Worm (Caenorhabditis elegans) whole organism, L4 larva: ENCODE data around the gene C36A4.4.
A peak's percentile ranks its signal among the peaks of the same experiment; 100 is the strongest.

Source experiments
- F10B5.3 ChIP-seq: sonication (generic microtip); optimal IDR thresholded peaks from 2 replicates; lab custom pipeline; 2016; ENCODE audit warnings: mild to moderate bottlenecking, missing genetic modification characterization, missing compliant biosample characterization
- F37D6.2 ChIP-seq: sonication (generic microtip); optimal IDR thresholded peaks from 2 replicates; lab custom pipeline; 2016; ENCODE audit warnings: mild to moderate bottlenecking, missing genetic modification characterization, missing compliant biosample characterization
- F44E2.7 ChIP-seq: fragments of 200-800 bp; sonication (Bioruptor generic); IDR thresholded peaks from 2 replicates; pipeline ENCODE4 v2.1.2; 2022; ENCODE audit warnings: missing genetic modification characterization, missing compliant biosample characterization
- F49E8.2 ChIP-seq: sonication (generic microtip); optimal IDR thresholded peaks from 2 replicates; lab custom pipeline; 2016; ENCODE audit warnings: missing compliant biosample characterization, mild to moderate bottlenecking, missing genetic modification characterization, borderline replicate concordance
- T20F7.1 ChIP-seq: fragments of 200-800 bp; sonication (Bioruptor generic); optimal IDR thresholded peaks from 2 replicates; lab custom pipeline; 2018; ENCODE audit warnings: mild to moderate bottlenecking, missing genetic modification characterization, missing compliant biosample characterization
- T26A8.4 ChIP-seq: fragments of 200-800 bp; sonication (Bioruptor generic); IDR thresholded peaks from 2 replicates; pipeline ENCODE4 v1.3.6; 2022; ENCODE audit warnings: missing genetic modification characterization, missing compliant biosample characterization
- ZK337.2 ChIP-seq: fragments of 200-800 bp; sonication (Bioruptor generic); IDR thresholded peaks from 2 replicates; pipeline ENCODE4 v1.3.6; 2022; ENCODE audit warnings: missing genetic modification reagents, missing genetic modification characterization, missing compliant biosample characterization
- ZK546.5 ChIP-seq, 2 experiments: sonication (generic microtip); optimal IDR thresholded peaks; 2 replicates each; lab custom pipeline; 2017; ENCODE audit warnings: missing biosample characterization in 2 of 2, missing genetic modification characterization in 2 of 2
- aha-1 ChIP-seq: fragments of 150-350 bp; peaks from one replicate; lab custom pipeline; 2014; ENCODE audit warnings: missing biosample characterization, missing genetic modification characterization
- aly-2 ChIP-seq: sonication (generic microtip); optimal IDR thresholded peaks from 2 replicates; lab custom pipeline; 2018; ENCODE audit warnings: missing biosample characterization, missing genetic modification characterization
- ama-1 ChIP-seq: fragments of 150-350 bp; optimal IDR thresholded peaks from 2 replicates; lab custom pipeline; 2014; ENCODE audit warnings: inconsistent platforms, mixed read lengths
- arid-1 ChIP-seq: fragments of 200-800 bp; sonication (Bioruptor generic); conservative IDR thresholded peaks from 2 replicates; pipeline ENCODE4 v1.3.6; 2022; ENCODE audit warnings: missing genetic modification reagents, missing genetic modification characterization, missing compliant biosample characterization
- attf-4 ChIP-seq: sonication (generic microtip); optimal IDR thresholded peaks from 3 replicates; lab custom pipeline; 2017; ENCODE audit warnings: missing biosample characterization, missing genetic modification characterization
- ceh-62 ChIP-seq: sonication (generic microtip); optimal IDR thresholded peaks from 2 replicates; lab custom pipeline; 2017; ENCODE audit warnings: missing biosample characterization, missing genetic modification characterization
- ctbp-1 ChIP-seq: fragments of 200-800 bp; sonication (Bioruptor generic); IDR thresholded peaks from 2 replicates; pipeline ENCODE4 v1.3.6; 2022; ENCODE audit warnings: missing genetic modification reagents, missing genetic modification characterization, missing compliant biosample characterization
- daf-16 ChIP-seq, 3 experiments: sonication (generic microtip); optimal IDR thresholded peaks; 2 replicates each; lab custom pipeline; 2016 to 2017; ENCODE audit warnings: missing genetic modification characterization in 3 of 3, missing genetic modification reagents in 3 of 3, mild to moderate bottlenecking in 2 of 3, missing compliant biosample characterization in 2 of 3, missing biosample characterization in 1 of 3, moderate library complexity in 1 of 3
- daf-19 ChIP-seq: fragments of 200-800 bp; sonication (Bioruptor generic); conservative IDR thresholded peaks from 2 replicates; pipeline ENCODE4 v1.3.6; 2022; ENCODE audit warnings: missing genetic modification characterization, missing compliant biosample characterization
- daf-8 ChIP-seq: fragments of 200-800 bp; sonication (Bioruptor generic); IDR thresholded peaks from 2 replicates; pipeline ENCODE4 v1.3.6; 2022; ENCODE audit warnings: missing genetic modification characterization, missing compliant biosample characterization
- dmd-6 ChIP-seq: fragments of 200-800 bp; sonication (Bioruptor generic); IDR thresholded peaks from 2 replicates; pipeline ENCODE4 v1.3.6; 2022; ENCODE audit warnings: missing genetic modification reagents, missing genetic modification characterization, missing compliant biosample characterization
- duxl-1 ChIP-seq: sonication (generic microtip); optimal IDR thresholded peaks from 2 replicates; lab custom pipeline; 2016; ENCODE audit warnings: mild to moderate bottlenecking, missing genetic modification characterization, moderate library complexity, missing compliant biosample characterization; ENCODE audit not compliant: poor library complexity
- dve-1 ChIP-seq: sonication (generic microtip); optimal IDR thresholded peaks from 2 replicates; lab custom pipeline; 2017; ENCODE audit warnings: antibody characterized with exemption, mild to moderate bottlenecking, missing genetic modification characterization, missing compliant biosample characterization; ENCODE audit not compliant: insufficient read depth
- egl-27 ChIP-seq: sonication (generic microtip); optimal IDR thresholded peaks from 3 replicates; lab custom pipeline; 2017; ENCODE audit warnings: missing biosample characterization, missing genetic modification reagents, missing genetic modification characterization
- egl-43 ChIP-seq: fragments of 200-800 bp; sonication (Bioruptor generic); IDR thresholded peaks from 2 replicates; pipeline ENCODE4 v1.3.6; 2022; ENCODE audit warnings: missing genetic modification reagents, missing genetic modification characterization, missing compliant biosample characterization
- hif-1 ChIP-seq, 2 experiments: sonication (generic microtip); optimal IDR thresholded peaks; 2 replicates each; lab custom pipeline; 2016 to 2017; ENCODE audit warnings: missing compliant biosample characterization in 2 of 2, missing genetic modification characterization in 2 of 2, missing genetic modification reagents in 2 of 2, missing genotype in 2 of 2, mild to moderate bottlenecking in 1 of 2
- hmg-1.1 ChIP-seq: fragments of 200-800 bp; sonication (Bioruptor generic); IDR thresholded peaks from 2 replicates; pipeline ENCODE4 v1.3.6; 2022; ENCODE audit warnings: missing genetic modification reagents, missing genetic modification characterization, missing compliant biosample characterization
- jun-1 ChIP-seq: fragments of 150-350 bp; optimal IDR thresholded peaks from 2 replicates; lab custom pipeline; 2014; ENCODE audit warnings: missing biosample characterization, missing genetic modification reagents, missing genetic modification characterization
- lim-7 ChIP-seq: fragments of 200-800 bp; sonication (Bioruptor generic); IDR thresholded peaks from 2 replicates; pipeline ENCODE4 v1.3.6; 2022; ENCODE audit warnings: missing genetic modification characterization, missing compliant biosample characterization
- lin-38 ChIP-seq: fragments of 200-800 bp; sonication (Bioruptor generic); IDR thresholded peaks from 2 replicates; pipeline ENCODE4 v1.3.6; 2022; ENCODE audit warnings: missing genetic modification reagents, missing genetic modification characterization, missing compliant biosample characterization
- lir-3 ChIP-seq: sonication (generic microtip); optimal IDR thresholded peaks from 2 replicates; lab custom pipeline; 2016; ENCODE audit warnings: mild to moderate bottlenecking, missing genetic modification characterization, missing compliant biosample characterization
- madf-9 ChIP-seq: fragments of 200-800 bp; sonication (Bioruptor generic); conservative IDR thresholded peaks from 2 replicates; pipeline ENCODE4 v1.3.6; 2022; ENCODE audit warnings: missing genetic modification reagents, missing genetic modification characterization, missing compliant biosample characterization
- mdl-1 ChIP-seq, 2 experiments: fragments of 150-350 bp in 1 of 2; sonication (generic microtip) in 1 of 2; optimal IDR thresholded peaks; 2 replicates each; lab custom pipeline; 2014 to 2017; ENCODE audit warnings: missing biosample characterization in 2 of 2, missing genetic modification characterization in 2 of 2
- mep-1 ChIP-seq: fragments of 150-350 bp; sonication (generic microtip); optimal IDR thresholded peaks from 3 replicates; lab custom pipeline; 2014; ENCODE audit warnings: missing biosample characterization, missing genetic modification characterization
- mxl-3 ChIP-seq: fragments of 200-800 bp; sonication (Bioruptor generic); optimal IDR thresholded peaks from 2 replicates; lab custom pipeline; 2018; ENCODE audit warnings: mild to moderate bottlenecking, missing genetic modification characterization, missing compliant biosample characterization
- nhr-11 ChIP-seq: fragments of 150-350 bp; optimal IDR thresholded peaks from 2 replicates; lab custom pipeline; 2014; ENCODE audit warnings: missing biosample characterization, missing genetic modification characterization
- nhr-111 ChIP-seq: fragments of 200-800 bp; sonication (Bioruptor generic); optimal IDR thresholded peaks from 2 replicates; lab custom pipeline; 2018; ENCODE audit warnings: mild to moderate bottlenecking, missing genetic modification characterization, missing compliant biosample characterization
- nhr-237 ChIP-seq: sonication (generic microtip); optimal IDR thresholded peaks from 2 replicates; lab custom pipeline; 2017; ENCODE audit warnings: missing biosample characterization, missing genetic modification characterization
- nhr-28 ChIP-seq: fragments of 150-350 bp; optimal IDR thresholded peaks from 2 replicates; lab custom pipeline; 2014; ENCODE audit warnings: missing biosample characterization, missing genetic modification characterization
- nhr-42 ChIP-seq: fragments of 200-800 bp; sonication (Bioruptor generic); IDR thresholded peaks from 2 replicates; pipeline ENCODE4 v1.3.6; 2022; ENCODE audit warnings: missing genetic modification characterization, missing compliant biosample characterization
- nhr-6 ChIP-seq: fragments of 150-350 bp; optimal IDR thresholded peaks from 2 replicates; lab custom pipeline; 2014; ENCODE audit warnings: missing biosample characterization, missing genetic modification characterization
- php-3 ChIP-seq: fragments of 200-800 bp; sonication (Bioruptor generic); IDR thresholded peaks from 2 replicates; pipeline ENCODE4 v1.3.6; 2022; ENCODE audit warnings: missing genetic modification reagents, missing genetic modification characterization, missing compliant biosample characterization
- pqm-1 ChIP-seq: sonication (generic microtip); optimal IDR thresholded peaks from 2 replicates; lab custom pipeline; 2017; ENCODE audit warnings: missing biosample characterization, missing genetic modification characterization
- rbr-2 ChIP-seq: sonication (generic microtip); optimal IDR thresholded peaks from 2 replicates; lab custom pipeline; 2016; ENCODE audit warnings: missing genotype, missing genetic modification characterization, missing compliant biosample characterization
- skn-1 ChIP-seq: fragments of 150-350 bp; optimal IDR thresholded peaks from 2 replicates; lab custom pipeline; 2014; ENCODE audit warnings: missing biosample characterization, missing genetic modification characterization
- snpc-1.2 ChIP-seq: fragments of 200-800 bp; sonication (Bioruptor generic); IDR thresholded peaks from 2 replicates; pipeline ENCODE4 v1.3.6; 2022; ENCODE audit warnings: missing genetic modification reagents, missing genetic modification characterization, missing compliant biosample characterization
- tag-97 ChIP-seq: fragments of 200-800 bp; sonication (Bioruptor generic); IDR thresholded peaks from 2 replicates; pipeline ENCODE4 v1.3.6; 2022; ENCODE audit warnings: missing genetic modification characterization, missing compliant biosample characterization
- tra-1 ChIP-seq: fragments of 200-800 bp; sonication (Bioruptor generic); IDR thresholded peaks from 2 replicates; pipeline ENCODE4 v1.3.6; 2022; ENCODE audit warnings: missing genetic modification reagents, missing genetic modification characterization, missing compliant biosample characterization
- unc-39 ChIP-seq: sonication (generic microtip); optimal IDR thresholded peaks from 2 replicates; lab custom pipeline; 2017; ENCODE audit warnings: missing biosample characterization, missing genetic modification characterization
- unc-62 ChIP-seq, 3 experiments: fragments of 150-350 bp in 1 of 3; sonication (generic microtip); optimal IDR thresholded peaks in 2 of 3; peaks in 1 of 3; 1 replicate in 1 of 3; 2 replicates in 2 of 3; lab custom pipeline; 2014 to 2017; ENCODE audit warnings: missing biosample characterization in 3 of 3, missing genetic modification characterization in 3 of 3, missing genetic modification reagents in 3 of 3, missing genotype in 1 of 3
- zag-1 ChIP-seq: fragments of 150-350 bp; optimal IDR thresholded peaks from 2 replicates; lab custom pipeline; 2014; ENCODE audit warnings: missing biosample characterization, missing genetic modification characterization
- zfp-3 ChIP-seq: fragments of 200-800 bp; sonication (Bioruptor generic); conservative IDR thresholded peaks from 2 replicates; pipeline ENCODE4 v1.3.6; 2022; ENCODE audit warnings: missing genetic modification reagents, missing genetic modification characterization, missing compliant biosample characterization
- zip-2 ChIP-seq: fragments of 150-350 bp; optimal IDR thresholded peaks from 2 replicates; lab custom pipeline; 2014; ENCODE audit warnings: missing biosample characterization, missing genetic modification characterization
- ztf-11 ChIP-seq: fragments of 150-350 bp; optimal IDR thresholded peaks from 2 replicates; lab custom pipeline; 2014; ENCODE audit warnings: missing biosample characterization, missing genetic modification characterization

C36A4.4 gene

DNA sequence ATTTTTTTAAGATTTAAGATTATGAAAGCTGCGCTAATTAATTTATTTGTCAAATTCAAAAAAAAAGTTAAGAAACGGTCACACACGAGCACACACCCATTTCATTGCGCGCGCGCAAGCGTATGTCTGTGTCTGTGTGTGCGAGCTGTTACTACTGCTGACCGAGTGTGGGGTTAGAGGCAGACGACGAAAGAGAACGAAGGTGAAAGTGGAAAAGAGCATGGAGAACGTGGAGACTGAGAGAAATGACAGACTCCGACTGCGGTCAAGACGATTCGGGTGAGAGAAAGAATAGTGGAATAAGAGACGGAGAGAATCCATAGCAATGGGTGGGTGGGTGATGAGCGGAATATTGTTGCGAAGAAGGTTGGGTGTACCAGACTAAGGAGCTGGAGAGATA lies 23.3 kb downstream of the C36A4.4 start (continued):
- TF ChIP-seq zag-1 (tag; lab: Kevin White, UChicago) (no peak), ztf-11 (tag; lab: Kevin White, UChicago) (no peak), nhr-42 (GFP tag; lab: Robert Waterston, UW) (no peak), mdl-1 (tag; optimal IDR thresholded peaks at IDR 0.05; lab: Kevin White, UChicago) (peak; percentile 43 to 86), nhr-237 (tag; lab: Kevin White, UChicago) (no peak), hif-1 (tag; optimal IDR thresholded peaks at IDR 0.05; lab: Kevin White, UChicago) (peak in 1 of 2 experiments; percentile 51), T20F7.1 (GFP tag; lab: Kevin White, UChicago) (no peak), snpc-1.2 (no peak), attf-4 (tag; lab: Kevin White, UChicago) (no peak), nhr-28 (tag; lab: Kevin White, UChicago) (peak; percentile 89), ZK337.2 (GFP tag; lab: Robert Waterston, UW) (no peak), mep-1 (peak; percentile 77), T26A8.4 (GFP tag; lab: Robert Waterston, UW) (peak; percentile 67), ceh-62 (tag; lab: Kevin White, UChicago) (no peak), tra-1 (GFP tag; lab: Robert Waterston, UW) (no peak), daf-8 (GFP tag; lab: Robert Waterston, UW) (no peak), mxl-3 (GFP tag; lab: Kevin White, UChicago) (peak; percentile 80), duxl-1 (no peak), nhr-6 (tag; lab: Kevin White, UChicago) (peak; percentile 69), F10B5.3 (no peak), egl-27 (no peak), php-3 (GFP tag; lab: Robert Waterston, UW) (no peak), nhr-11 (tag; lab: Kevin White, UChicago) (peak; percentile 23), F49E8.2 (tag; lab: Kevin White, UChicago) (no peak), jun-1 (tag; lab: Kevin White, UChicago) (no peak), madf-9 (GFP tag; lab: Robert Waterston, UW) (no peak), lir-3 (tag; lab: Kevin White, UChicago) (no peak), ama-1 (lab: Kevin White, UChicago) (no peak), zip-2 (tag; lab: Kevin White, UChicago) (no peak), F37D6.2 (tag; lab: Kevin White, UChicago) (no peak), skn-1 (tag; lab: Kevin White, UChicago) (no peak), dve-1 (tag; lab: Kevin White, UChicago) (peak; percentile 78), aha-1 (tag; lab: Kevin White, UChicago) (peak; percentile 61), daf-19 (GFP tag; lab: Robert Waterston, UW) (no peak), daf-16 (GFP tag; optimal IDR thresholded peaks at IDR 0.05; lab: Kevin White, UChicago) (no peak), daf-16 (tag; optimal IDR thresholded peaks at IDR 0.05; lab: Kevin White, UChicago) (peak; percentile 12), pqm-1 (peak; percentile 42), dmd-6 (GFP tag; lab: Robert Waterston, UW) (peak; percentile 45), hmg-1.1 (peak; percentile 86), nhr-111 (GFP tag; lab: Kevin White, UChicago) (no peak), egl-43 (peak; percentile 78), lim-7 (GFP tag; lab: Robert Waterston, UW) (no peak), ZK546.5 (tag; optimal IDR thresholded peaks at IDR 0.05; lab: Kevin White, UChicago) (no peak), unc-62 (GFP tag; optimal IDR thresholded peaks at IDR 0.05 in 1 of 2; lab: Kevin White, UChicago) (no peak), unc-62 (tag; optimal IDR thresholded peaks at IDR 0.05; lab: Kevin White, UChicago) (no peak), tag-97 (GFP tag; lab: Robert Waterston, UW) (no peak), unc-39 (tag; lab: Kevin White, UChicago) (no peak), zfp-3 (GFP tag; lab: Robert Waterston, UW) (no peak), rbr-2 (peak; percentile 50), ctbp-1 (GFP tag; lab: Robert Waterston, UW) (peak; percentile 9; the same call in 1 of the 2 replicates), F44E2.7 (GFP tag; lab: Robert Waterston, UW) (no peak), lin-38 (GFP tag; lab: Robert Waterston, UW) (no peak), aly-2 (no peak), arid-1 (GFP tag; lab: Robert Waterston, UW) (0 out of 2 replicates have a peak, but pooled peaks have one; percentile 32)
